Worm (Caenorhabditis elegans) whole organism, dauer: ENCODE measurements around the gene nhx-3.

ENCODE experiments used
- unc-62 ChIP-seq: sonication (generic microtip); optimal IDR thresholded peaks from 2 replicates; lab custom pipeline; 2017; ENCODE audit warnings: missing biosample characterization, missing genetic modification reagents, missing genetic modification characterization

The nhx-3 gene

ce11 chrV:7545187-7545586 lies at the start of gene nhx-3, which contains the start of gene C54F6.19:
Gene nhx-3 (minus strand): TSS chrV:7545523.
Gene C54F6.19 (plus strand): TSS chrV:7545487.
- TF ChIP-seq unc-62 (GFP tag; lab: Kevin White, UChicago) = no peak

ce11 chrV:7590454-7590853 lies 45.1 kb upstream of the nhx-3 start, which contains the start of gene C50E3.6:
Gene C50E3.6 (minus strand): TSS chrV:7590554.
- TF ChIP-seq unc-62 (GFP tag; lab: Kevin White, UChicago) = no peak

- TF ChIP-seq unc-62 (GFP tag; lab: Kevin White, UChicago) = no peak
Observed at ce11 chrV:7587637-7588036, 42.3 kb upstream of the nhx-3 start, which contains the start of the genes F19F10.11 and C50E3.5. Gene F19F10.11 (minus strand): TSS chrV:7587704. Gene C50E3.5 (plus strand): TSS chrV:7587996.

ce11 chrV:7580378-7580777 lies 35.1 kb upstream of the nhx-3 start, which contains the start of gene ets-6:
Gene ets-6 (minus strand): TSS chrV:7580546.
- no peak for TF ChIP-seq unc-62 (GFP tag; lab: Kevin White, UChicago)

- no peak for TF ChIP-seq unc-62 (GFP tag; lab: Kevin White, UChicago)
Observed at ce11 chrV:7575563-7575962, 30.2 kb upstream of the nhx-3 start, which contains the start of the genes snu-66 and ints-9. Gene snu-66 (minus strand): TSS chrV:7575670. Gene ints-9 (plus strand): TSS chrV:7575802.

- TF ChIP-seq unc-62 (GFP tag; lab: Kevin White, UChicago) = no peak
Observed at ce11 chrV:7570955-7571354, 25.6 kb upstream of the nhx-3 start, which contains the start of gene F19F10.14. Gene F19F10.14 (minus strand): TSS chrV:7571055.

ce11 chrV:7570290-7570689 lies 25.0 kb upstream of the nhx-3 start, which contains the start of gene clec-212:
Gene clec-212 (minus strand): TSS chrV:7570390.
- TF ChIP-seq unc-62 (GFP tag; lab: Kevin White, UChicago) = no peak

ce11 chrV:7562947-7563346 lies 17.6 kb upstream of the nhx-3 start, which contains the start of gene F19F10.1:
Gene F19F10.1 (plus strand): TSS chrV:7563247.
- TF ChIP-seq unc-62 (GFP tag; lab: Kevin White, UChicago) = no peak

ce11 chrV:7558693-7559092 lies 13.4 kb upstream of the nhx-3 start, which contains the start of gene ets-7:
Gene ets-7 (minus strand): TSS chrV:7558793.
- no peak for TF ChIP-seq unc-62 (GFP tag; lab: Kevin White, UChicago)

ce11 chrV:7555875-7556274 lies 10.6 kb upstream of the nhx-3 start:
- TF ChIP-seq unc-62 (GFP tag; lab: Kevin White, UChicago) = no peak

ce11 chrV:7553873-7554362 lies 8.6 kb upstream of the nhx-3 start, which contains the start of gene ttr-10:
Gene ttr-10 (minus strand): TSS chrV:7553923.
- TF ChIP-seq unc-62 (GFP tag; lab: Kevin White, UChicago) = no peak

- no peak for TF ChIP-seq unc-62 (GFP tag; lab: Kevin White, UChicago)
Observed at ce11 chrV:7551821-7552220, 6.5 kb upstream of the nhx-3 start, which contains the start of gene F19F10.3. Gene F19F10.3 (plus strand): TSS chrV:7552121.

- TF ChIP-seq unc-62 (GFP tag; lab: Kevin White, UChicago) = no peak
Observed at ce11 chrV:7548017-7548416, 2.7 kb upstream of the nhx-3 start.

- no peak for TF ChIP-seq unc-62 (GFP tag; lab: Kevin White, UChicago)
Observed at ce11 chrV:7547479-7547878, 2.2 kb upstream of the nhx-3 start, which contains the start of gene ftn-1. Gene ftn-1 (minus strand): TSS chrV:7547579.

ce11 chrV:7543728-7544127 lies 1.6 kb downstream of the nhx-3 start:
- no peak for TF ChIP-seq unc-62 (GFP tag; lab: Kevin White, UChicago)

- TF ChIP-seq unc-62 (GFP tag; lab: Kevin White, UChicago) = no peak
Observed at ce11 chrV:7539015-7539414, 6.3 kb downstream of the nhx-3 start, which contains the start of gene srh-268. Gene srh-268 (plus strand): TSS chrV:7539315.

ce11 chrV:7538018-7538417 lies 7.3 kb downstream of the nhx-3 start, which contains the start of gene C54F6.12:
Gene C54F6.12 (minus strand): TSS chrV:7538118.
- TF ChIP-seq unc-62 (GFP tag; lab: Kevin White, UChicago) = no peak
